Worm (Caenorhabditis elegans) whole organism, early embryonic: ENCODE data around the gene Y42A5A.3.
A peak's percentile ranks its signal among the peaks of the same experiment; 100 is the strongest.

Source experiments
- B0310.2 ChIP-seq: sonication (generic microtip); optimal IDR thresholded peaks from 2 replicates; lab custom pipeline; 2016; ENCODE audit warnings: mild to moderate bottlenecking, missing genetic modification characterization, missing compliant biosample characterization
- F13C5.2 ChIP-seq: sonication (generic microtip); optimal IDR thresholded peaks from 2 replicates; lab custom pipeline; 2017; ENCODE audit warnings: mild to moderate bottlenecking, missing genetic modification characterization, inconsistent platforms, missing compliant biosample characterization
- aly-1 ChIP-seq: sonication (generic microtip); optimal IDR thresholded peaks from 2 replicates; lab custom pipeline; 2016; ENCODE audit warnings: missing genetic modification characterization, missing compliant biosample characterization
- ama-1 ChIP-seq: fragments of 150-350 bp; optimal IDR thresholded peaks from 2 replicates; lab custom pipeline; 2014
- ceh-13 ChIP-seq: fragments of 200-800 bp; sonication (Bioruptor generic); optimal IDR thresholded peaks from 2 replicates; lab custom pipeline; 2018; ENCODE audit warnings: mild to moderate bottlenecking, missing genetic modification characterization, missing compliant biosample characterization
- ceh-36 ChIP-seq: sonication (generic microtip); optimal IDR thresholded peaks from 2 replicates; lab custom pipeline; 2016; ENCODE audit warnings: missing genetic modification characterization, inconsistent platforms, missing compliant biosample characterization
- ets-7 ChIP-seq: sonication (generic microtip); optimal IDR thresholded peaks from 2 replicates; lab custom pipeline; 2016; ENCODE audit warnings: missing genotype, missing genetic modification characterization, missing compliant biosample characterization
- flt-1 ChIP-seq: fragments of 200-800 bp; sonication (Bioruptor generic); IDR thresholded peaks from 2 replicates; pipeline ENCODE4 v1.3.6; 2022; ENCODE audit warnings: missing genetic modification characterization, missing compliant biosample characterization
- hmbx-1 ChIP-seq: sonication (generic microtip); optimal IDR thresholded peaks from 2 replicates; lab custom pipeline; 2016; ENCODE audit warnings: mild to moderate bottlenecking, missing genetic modification characterization, missing compliant biosample characterization
- hmg-4 ChIP-seq: fragments of 200-800 bp; sonication (Bioruptor generic); optimal IDR thresholded peaks from 2 replicates; lab custom pipeline; 2018; ENCODE audit warnings: mild to moderate bottlenecking, missing genetic modification characterization, missing compliant biosample characterization
- hnd-1 ChIP-seq: sonication (generic microtip); optimal IDR thresholded peaks from 2 replicates; lab custom pipeline; 2016; ENCODE audit warnings: missing genetic modification characterization, missing compliant biosample characterization
- pes-1 ChIP-seq: fragments of 200-800 bp; sonication (Bioruptor generic); IDR thresholded peaks from 2 replicates; pipeline ENCODE4 v1.3.6; 2022; ENCODE audit warnings: missing genetic modification reagents, missing genetic modification characterization, missing compliant biosample characterization
- scrt-1 ChIP-seq: fragments of 200-800 bp; sonication (Bioruptor generic); IDR thresholded peaks from 2 replicates; pipeline ENCODE4 v1.3.6; 2022; ENCODE audit warnings: missing genetic modification characterization, missing compliant biosample characterization
- sea-1 ChIP-seq: fragments of 200-800 bp; sonication (Bioruptor generic); conservative IDR thresholded peaks from 2 replicates; pipeline ENCODE4 v1.3.6; 2022; ENCODE audit warnings: missing genetic modification characterization, missing compliant biosample characterization
- tbx-11 ChIP-seq: fragments of 200-800 bp; sonication (Bioruptor generic); IDR thresholded peaks from 2 replicates; pipeline ENCODE4 v1.3.6; 2022; ENCODE audit warnings: missing genetic modification characterization, missing compliant biosample characterization
- tbx-37 ChIP-seq: fragments of 200-800 bp; sonication (Bioruptor generic); conservative IDR thresholded peaks from 2 replicates; pipeline ENCODE4 v1.3.6; 2022; ENCODE audit warnings: missing genetic modification reagents, missing genetic modification characterization, missing compliant biosample characterization
- tra-4 ChIP-seq: sonication (generic microtip); optimal IDR thresholded peaks from 2 replicates; lab custom pipeline; 2017; ENCODE audit warnings: missing genetic modification characterization, missing compliant biosample characterization

Y42A5A.3 gene

ce11 chrV:11083691-11084090 lies 12.1 kb downstream of the Y42A5A.3 start:
- TF ChIP-seq tbx-37 (GFP tag; lab: Robert Waterston, UW) = no peak
- TF ChIP-seq F13C5.2 (tag; lab: Kevin White, UChicago) = peak; percentile 35
- TF ChIP-seq ets-7 (tag; lab: Kevin White, UChicago) = no peak
- TF ChIP-seq B0310.2 (tag; lab: Kevin White, UChicago) = no peak
- TF ChIP-seq ceh-13 = no peak
- peak; percentile 22 for TF ChIP-seq hmg-4 (GFP tag; lab: Kevin White, UChicago)

- TF ChIP-seq pes-1 (GFP tag; lab: Robert Waterston, UW) = no peak
- no peak for TF ChIP-seq F13C5.2 (tag; lab: Kevin White, UChicago)
- no peak for TF ChIP-seq ets-7 (tag; lab: Kevin White, UChicago)
- TF ChIP-seq tra-4 (tag; lab: Kevin White, UChicago) = no peak
- no peak for TF ChIP-seq tbx-11 (GFP tag; lab: Robert Waterston, UW)
- no peak for TF ChIP-seq B0310.2 (tag; lab: Kevin White, UChicago)
- TF ChIP-seq scrt-1 = no peak
- no peak for TF ChIP-seq aly-1
These were observed 12.8 kb downstream of the Y42A5A.3 start for ce11 chrV:11082964-11083363.

ce11 chrV:11082475-11082874 lies 13.3 kb downstream of the Y42A5A.3 start:
- TF ChIP-seq tra-4 (tag; lab: Kevin White, UChicago) = no peak
- no peak for TF ChIP-seq sea-1 (GFP tag; lab: Robert Waterston, UW)
- TF ChIP-seq ceh-13 = no peak
- no peak for TF ChIP-seq tbx-11 (GFP tag; lab: Robert Waterston, UW)
- TF ChIP-seq pes-1 (GFP tag; lab: Robert Waterston, UW) = no peak
- no peak for TF ChIP-seq ets-7 (tag; lab: Kevin White, UChicago)
- no peak for TF ChIP-seq hmbx-1
- TF ChIP-seq B0310.2 (tag; lab: Kevin White, UChicago) = no peak
- no peak for TF ChIP-seq aly-1
- no peak for TF ChIP-seq scrt-1
- no peak for TF ChIP-seq ama-1
- no peak for TF ChIP-seq hmg-4 (GFP tag; lab: Kevin White, UChicago)
- no peak for TF ChIP-seq F13C5.2 (tag; lab: Kevin White, UChicago)
- TF ChIP-seq flt-1 = no peak
- no peak for TF ChIP-seq ceh-36
- no peak for TF ChIP-seq hnd-1 (tag; lab: Kevin White, UChicago)
- TF ChIP-seq tbx-37 (GFP tag; lab: Robert Waterston, UW) = no peak

ce11 chrV:11080345-11081102 lies 15.2 kb downstream of the Y42A5A.3 start, which contains the start of gene act-1:
TSS of gene act-1 (plus strand) at chrV:11081052.
- TF ChIP-seq F13C5.2 (tag; lab: Kevin White, UChicago) (peak; percentile 26), flt-1 (0 out of 2 replicates have a peak, but pooled peaks have one; percentile 37), hmg-4 (GFP tag; lab: Kevin White, UChicago) (peak; percentile 73), B0310.2 (tag; lab: Kevin White, UChicago) (no peak), pes-1 (GFP tag; lab: Robert Waterston, UW) (peak; percentile 10; the same call in 1 of the 2 replicates), sea-1 (GFP tag; lab: Robert Waterston, UW) (no peak)

ce11 chrV:11078874-11079273 lies 16.9 kb downstream of the Y42A5A.3 start:
- TF ChIP-seq tbx-11 (GFP tag; lab: Robert Waterston, UW) = no peak
- TF ChIP-seq hmbx-1 = no peak
- no peak for TF ChIP-seq tra-4 (tag; lab: Kevin White, UChicago)
- no peak for TF ChIP-seq ceh-36
- TF ChIP-seq ama-1 = no peak
- no peak for TF ChIP-seq ets-7 (tag; lab: Kevin White, UChicago)
- TF ChIP-seq F13C5.2 (tag; lab: Kevin White, UChicago) = no peak
- TF ChIP-seq hnd-1 (tag; lab: Kevin White, UChicago) = no peak
- TF ChIP-seq ceh-13 = no peak
- no peak for TF ChIP-seq hmg-4 (GFP tag; lab: Kevin White, UChicago)
- no peak for TF ChIP-seq flt-1

- TF ChIP-seq B0310.2 (tag; lab: Kevin White, UChicago) (peak; percentile 38), scrt-1 (no peak)
These were observed 17.6 kb downstream of the Y42A5A.3 start, which contains the start of gene act-2 for ce11 chrV:11078104-11078724. TSS of gene act-2 (minus strand) at chrV:11078154.

ce11 chrV:11076403-11076802 lies 19.4 kb downstream of the Y42A5A.3 start:
- TF ChIP-seq ceh-36 (no peak), hmbx-1 (no peak), scrt-1 (no peak), B0310.2 (tag; lab: Kevin White, UChicago) (no peak), F13C5.2 (tag; lab: Kevin White, UChicago) (no peak)

- TF ChIP-seq pes-1 (GFP tag; lab: Robert Waterston, UW) (no peak), aly-1 (no peak), flt-1 (no peak), scrt-1 (no peak), hmg-4 (GFP tag; lab: Kevin White, UChicago) (no peak), B0310.2 (tag; lab: Kevin White, UChicago) (no peak), F13C5.2 (tag; lab: Kevin White, UChicago) (no peak), tbx-37 (GFP tag; lab: Robert Waterston, UW) (no peak), hnd-1 (tag; lab: Kevin White, UChicago) (no peak), ceh-36 (no peak), sea-1 (GFP tag; lab: Robert Waterston, UW) (no peak), ama-1 (no peak), tra-4 (tag; lab: Kevin White, UChicago) (no peak), ets-7 (tag; lab: Kevin White, UChicago) (no peak), ceh-13 (no peak), hmbx-1 (no peak), tbx-11 (GFP tag; lab: Robert Waterston, UW) (no peak)
These were observed 19.8 kb downstream of the Y42A5A.3 start for ce11 chrV:11076028-11076402.
